Fruit fly (Drosophila melanogaster) whole organism, embryonic: ENCODE results near the gene Iru.
A peak's percentile ranks its signal among the peaks of the same experiment; 100 is the strongest.

ENCODE experiments used
- Bgb ChIP-seq: fragments of 200-800 bp; sonication (Bioruptor generic); IDR thresholded peaks from 2 replicates; pipeline ENCODE4 v1.3.6; 2022; ENCODE audit warnings: missing biosample characterization, missing genetic modification characterization; ENCODE audit not compliant: partially characterized antibody
- BtbVII ChIP-seq: fragments of 200-800 bp; sonication (Bioruptor generic); optimal IDR thresholded peaks from 3 replicates; lab custom pipeline; 2017; ENCODE audit warnings: missing biosample characterization, mild to moderate bottlenecking, missing genetic modification characterization
- CG10267 ChIP-seq: fragments of 200-800 bp; sonication (Bioruptor generic); optimal IDR thresholded peaks from 2 replicates; lab custom pipeline; 2018; ENCODE audit warnings: missing biosample characterization, mild to moderate bottlenecking, missing genetic modification characterization, moderate library complexity
- CG10979 ChIP-seq: fragments of 200-800 bp; sonication (Bioruptor generic); optimal IDR thresholded peaks from 2 replicates; lab custom pipeline; 2018; ENCODE audit warnings: missing biosample characterization, mild to moderate bottlenecking, missing genetic modification characterization, moderate library complexity
- CG1233 ChIP-seq: fragments of 200-800 bp; sonication (Bioruptor generic); optimal IDR thresholded peaks from 4 replicates; lab custom pipeline; 2018; ENCODE audit warnings: missing biosample characterization, mild to moderate bottlenecking, missing genetic modification characterization
- CG12769 ChIP-seq: fragments of 200-800 bp; sonication (Bioruptor generic); optimal IDR thresholded peaks from 2 replicates; lab custom pipeline; 2019; ENCODE audit warnings: missing biosample characterization, mild to moderate bottlenecking, missing genetic modification characterization, moderate library complexity
- CG18262 ChIP-seq: fragments of 200-800 bp; optimal IDR thresholded peaks from 3 replicates; lab custom pipeline; 2019; ENCODE audit warnings: missing biosample characterization, mild to moderate bottlenecking, missing genetic modification characterization, moderate library complexity
- CG2120 ChIP-seq: fragments of 200-800 bp; sonication (Bioruptor generic); optimal IDR thresholded peaks from 3 replicates; lab custom pipeline; 2016; ENCODE audit warnings: missing biosample characterization, missing genetic modification characterization
- CG33213 ChIP-seq: fragments of 200-800 bp; sonication (Bioruptor generic); optimal IDR thresholded peaks from 3 replicates; lab custom pipeline; 2016; ENCODE audit warnings: missing biosample characterization, missing genetic modification characterization
- CG3847 ChIP-seq: fragments of 200-800 bp; sonication (Bioruptor generic); IDR thresholded peaks from 2 replicates; pipeline ENCODE4 v1.3.6; 2022; ENCODE audit warnings: missing biosample characterization, missing genetic modification characterization
- CG4707 ChIP-seq: fragments of 200-800 bp; sonication (Bioruptor generic); optimal IDR thresholded peaks from 2 replicates; lab custom pipeline; 2018; ENCODE audit warnings: missing biosample characterization, mild to moderate bottlenecking, missing genetic modification characterization, moderate library complexity
- CG5953 ChIP-seq: fragments of 200-800 bp; sonication (Bioruptor generic); IDR thresholded peaks from 2 replicates; pipeline ENCODE4 v1.3.6; 2022; ENCODE audit warnings: missing biosample characterization, missing genetic modification characterization
- CG7745 ChIP-seq: fragments of 200-800 bp; sonication (Bioruptor generic); optimal IDR thresholded peaks from 2 replicates; lab custom pipeline; 2018; ENCODE audit warnings: missing biosample characterization, mild to moderate bottlenecking, missing genetic modification characterization, moderate library complexity
- CG8089 ChIP-seq: fragments of 200-800 bp; sonication (Bioruptor generic); optimal IDR thresholded peaks from 3 replicates; lab custom pipeline; 2016; ENCODE audit warnings: missing biosample characterization, missing genetic modification characterization
- CoRest ChIP-seq: fragments of 200-800 bp; sonication (Bioruptor generic); optimal IDR thresholded peaks from 3 replicates; lab custom pipeline; 2018; ENCODE audit warnings: missing biosample characterization, mild to moderate bottlenecking, missing genetic modification characterization, moderate library complexity
- Fer1 ChIP-seq: fragments of 200-800 bp; sonication (Bioruptor generic); optimal IDR thresholded peaks from 2 replicates; lab custom pipeline; 2017; ENCODE audit warnings: missing biosample characterization, mild to moderate bottlenecking, missing genetic modification characterization
- H15 ChIP-seq: fragments of 200-800 bp; sonication (Bioruptor generic); IDR thresholded peaks from 3 replicates; pipeline ENCODE4 v1.3.6; 2022; ENCODE audit warnings: missing biosample characterization, missing genetic modification characterization
- HmgD ChIP-seq: fragments of 200-800 bp; sonication (Bioruptor generic); optimal IDR thresholded peaks from 3 replicates; lab custom pipeline; 2016; ENCODE audit warnings: missing biosample characterization, missing genetic modification characterization
- HmgZ ChIP-seq: fragments of 200-800 bp; sonication (Bioruptor generic); optimal IDR thresholded peaks from 2 replicates; lab custom pipeline; 2018; ENCODE audit warnings: missing biosample characterization, mild to moderate bottlenecking, missing genetic modification characterization
- NfI ChIP-seq: fragments of 200-800 bp; sonication (Bioruptor generic); optimal IDR thresholded peaks from 3 replicates; lab custom pipeline; 2018; ENCODE audit warnings: missing biosample characterization, mild to moderate bottlenecking, missing genetic modification characterization, moderate library complexity
- Ravus ChIP-seq: fragments of 200-800 bp; sonication (Bioruptor generic); IDR thresholded peaks from 2 replicates; pipeline ENCODE4 v1.3.6; 2022; ENCODE audit warnings: missing biosample characterization, missing genetic modification characterization
- Sox100B ChIP-seq: fragments of 200-800 bp; sonication (Bioruptor generic); optimal IDR thresholded peaks from 3 replicates; lab custom pipeline; 2018; ENCODE audit warnings: missing biosample characterization, mild to moderate bottlenecking, missing genetic modification characterization
- Taf1 ChIP-seq: fragments of 200-800 bp; sonication (Bioruptor generic); IDR thresholded peaks from 2 replicates; pipeline ENCODE4 v1.3.6; 2022; ENCODE audit warnings: missing biosample characterization, missing genetic modification characterization
- Xbp1 ChIP-seq: fragments of 200-800 bp; sonication (Bioruptor generic); optimal IDR thresholded peaks from 3 replicates; lab custom pipeline; 2016; ENCODE audit warnings: missing biosample characterization, mild to moderate bottlenecking, missing genetic modification characterization
- Xrp1 ChIP-seq: fragments of 200-800 bp; sonication (Bioruptor generic); IDR thresholded peaks from 2 replicates; pipeline ENCODE4 v1.3.6; 2022; ENCODE audit warnings: missing biosample characterization, missing genetic modification characterization
- YL-1 ChIP-seq: fragments of 200-800 bp; sonication (Bioruptor generic); optimal IDR thresholded peaks from 3 replicates; lab custom pipeline; 2017; ENCODE audit warnings: missing biosample characterization, mild to moderate bottlenecking, missing genetic modification characterization
- bsh ChIP-seq, 2 experiments: fragments of 200-800 bp; sonication (Bioruptor generic); optimal IDR thresholded peaks; 2 replicates each; lab custom pipeline; 2017 to 2018; ENCODE audit warnings: mild to moderate bottlenecking in 2 of 2, missing biosample characterization in 2 of 2, missing genetic modification characterization in 2 of 2, moderate library complexity in 1 of 2
- chn ChIP-seq: fragments of 200-800 bp; sonication (Bioruptor generic); optimal IDR thresholded peaks from 2 replicates; lab custom pipeline; 2016; ENCODE audit warnings: missing biosample characterization, missing genetic modification characterization
- ems ChIP-seq: fragments of 200-800 bp; sonication (Bioruptor generic); optimal IDR thresholded peaks from 3 replicates; lab custom pipeline; 2016; ENCODE audit warnings: missing biosample characterization, missing genetic modification characterization
- en ChIP-seq: fragments of 200-800 bp; sonication (Bioruptor generic); optimal IDR thresholded peaks from 2 replicates; lab custom pipeline; 2016; ENCODE audit warnings: missing biosample characterization, missing genetic modification characterization
- grau ChIP-seq: fragments of 200-800 bp; optimal IDR thresholded peaks from 3 replicates; lab custom pipeline; 2019; ENCODE audit warnings: missing biosample characterization, mild to moderate bottlenecking, missing genetic modification characterization, moderate library complexity
- h ChIP-seq: fragments of >200 bp; optimal IDR thresholded peaks from 2 replicates; lab custom pipeline; 2017
- insv ChIP-seq, 2 experiments: fragments of 200-800 bp; sonication (Bioruptor generic); optimal IDR thresholded peaks; 3 replicates each; lab custom pipeline; 2016 to 2018; ENCODE audit warnings: missing biosample characterization in 2 of 2, missing genetic modification characterization in 2 of 2
- kni ChIP-seq: fragments of 200-800 bp; sonication (Bioruptor generic); optimal IDR thresholded peaks from 3 replicates; lab custom pipeline; 2017; ENCODE audit warnings: mild to moderate bottlenecking, missing biosample characterization, missing genetic modification reagents, missing genetic modification characterization
- nmo ChIP-seq: fragments of 200-800 bp; sonication (Bioruptor generic); optimal IDR thresholded peaks from 2 replicates; lab custom pipeline; 2018; ENCODE audit warnings: missing biosample characterization, mild to moderate bottlenecking, missing genetic modification characterization, moderate library complexity
- pan ChIP-seq, 4 experiments: fragments of >200 bp in 3 of 4; fragments of 200-800 bp in 1 of 4; sonication (Bioruptor generic) in 1 of 4; optimal IDR thresholded peaks in 3 of 4; IDR thresholded peaks in 1 of 4; 2 replicates each; pipeline versions ENCODE4 v1.3.6 to Lab custom; 2017 to 2022; ENCODE audit warnings: missing biosample characterization in 2 of 4, missing genetic modification characterization in 2 of 4, mixed read lengths in 1 of 4
- pho ChIP-seq: fragments of 200-800 bp; sonication (Bioruptor generic); optimal IDR thresholded peaks from 2 replicates; lab custom pipeline; 2016; ENCODE audit warnings: missing biosample characterization, missing genetic modification characterization
- phol ChIP-seq: fragments of 200-800 bp; sonication (Bioruptor generic); optimal IDR thresholded peaks from 3 replicates; lab custom pipeline; 2018; ENCODE audit warnings: missing biosample characterization, mild to moderate bottlenecking, missing genetic modification characterization, moderate library complexity
- pum ChIP-seq: fragments of 200-800 bp; sonication (Bioruptor generic); optimal IDR thresholded peaks from 2 replicates; lab custom pipeline; 2016; ENCODE audit warnings: missing biosample characterization, missing genetic modification characterization
- pzg ChIP-seq: fragments of 200-800 bp; sonication (Bioruptor generic); optimal IDR thresholded peaks from 3 replicates; lab custom pipeline; 2018; ENCODE audit warnings: missing biosample characterization, mild to moderate bottlenecking, missing genetic modification characterization, moderate library complexity
- row ChIP-seq: fragments of 200-800 bp; sonication (Bioruptor generic); IDR thresholded peaks from 3 replicates; pipeline ENCODE4 v1.3.6; 2022; ENCODE audit warnings: missing biosample characterization, missing genetic modification characterization
- sens ChIP-seq: fragments of 200-800 bp; sonication (Bioruptor generic); peaks from one replicate; lab custom pipeline; 2016; ENCODE audit warnings: missing biosample characterization, missing genetic modification characterization
- slou ChIP-seq: fragments of 200-800 bp; sonication (Bioruptor generic); optimal IDR thresholded peaks from 3 replicates; lab custom pipeline; 2016; ENCODE audit warnings: missing biosample characterization, missing genetic modification characterization
- slp2 ChIP-seq: fragments of 200-800 bp; sonication (Bioruptor generic); optimal IDR thresholded peaks from 2 replicates; lab custom pipeline; 2016; ENCODE audit warnings: missing biosample characterization, missing genetic modification characterization
- sr ChIP-seq: fragments of 200-800 bp; sonication (Bioruptor generic); IDR thresholded peaks from 3 replicates; pipeline ENCODE4 v1.3.6; 2022; ENCODE audit warnings: missing biosample characterization, missing genetic modification characterization
- stc ChIP-seq: fragments of 200-800 bp; sonication (Bioruptor generic); IDR thresholded peaks from 2 replicates; pipeline ENCODE4 v1.3.6; 2022; ENCODE audit warnings: missing biosample characterization, missing genetic modification characterization
- tgo ChIP-seq: fragments of 200-800 bp; sonication (Bioruptor generic); IDR thresholded peaks from 3 replicates; pipeline ENCODE4 v1.3.6; 2022; ENCODE audit warnings: missing biosample characterization, missing genetic modification characterization
- tin ChIP-seq: fragments of 200-800 bp; sonication (Bioruptor generic); optimal IDR thresholded peaks from 3 replicates; lab custom pipeline; 2016; ENCODE audit warnings: missing biosample characterization, missing genetic modification characterization

The Iru gene

DNA sequence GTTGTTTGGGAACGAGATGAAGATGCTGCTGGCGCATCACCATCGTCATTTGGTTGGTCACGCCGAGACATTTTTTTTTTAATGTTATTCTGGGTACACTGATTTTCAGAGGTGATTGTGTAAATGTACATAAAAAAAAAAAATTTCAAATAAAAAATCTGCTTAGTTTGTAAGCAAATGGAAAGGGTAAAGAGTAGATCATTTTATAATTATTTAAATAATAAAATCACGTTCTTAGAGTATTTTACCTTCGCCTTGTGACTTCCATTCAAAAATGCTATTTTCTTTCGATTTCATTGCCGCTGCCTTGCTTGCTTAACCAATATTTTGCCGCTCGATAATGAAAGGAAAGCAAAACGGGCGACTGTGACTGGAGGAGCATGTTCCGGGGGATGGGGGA, 27.5 kb upstream of the Iru start (continued):
- TF ChIP-seq pan (optimal IDR thresholded peaks at IDR 0.05; lab: Kevin White, UChicago) (no peak), pan (GFP tag; optimal IDR thresholded peaks at IDR 0.05 in 1 of 2, IDR thresholded peaks at IDR 0.05 in 1 of 2) (no peak), nmo (GFP tag; lab: Kevin White, UChicago) (peak; percentile 45), kni (GFP tag; lab: Kevin White, UChicago) (no peak), pum (GFP tag; lab: Kevin White, UChicago) (no peak), Taf1 (GFP tag; lab: Robert Waterston, UW) (no peak), Xrp1 (GFP tag; lab: Robert Waterston, UW) (peak; percentile 71), CG5953 (GFP tag; lab: Robert Waterston, UW) (0 out of 2 replicates have a peak, but pooled peaks have one; percentile 37), Sox100B (GFP tag; lab: Kevin White, UChicago) (peak; percentile 13), insv (GFP tag; optimal IDR thresholded peaks at IDR 0.05; lab: Kevin White, UChicago) (no peak), CG2120 (GFP tag; lab: Kevin White, UChicago) (no peak), CG10979 (tag; lab: Kevin White, UChicago) (peak; percentile 67), Xbp1 (GFP tag; lab: Kevin White, UChicago) (peak; percentile 20), NfI (no peak), chn (GFP tag; lab: Kevin White, UChicago) (no peak), CG18262 (peak; percentile 23), h (no peak), CG4707 (peak; percentile 8), CG10267 (tag; lab: Kevin White, UChicago) (peak; percentile 35), phol (tag; lab: Kevin White, UChicago) (peak; percentile 57), tgo (GFP tag; lab: Robert Waterston, UW) (peak; percentile 70), H15 (GFP tag; lab: Robert Waterston, UW) (peak; percentile 63; the same call in 2 of the 3 replicates), row (GFP tag; lab: Robert Waterston, UW) (peak; percentile 61)
- TF ChIP-seq, all 482 proteins: peak for 110

DNA sequence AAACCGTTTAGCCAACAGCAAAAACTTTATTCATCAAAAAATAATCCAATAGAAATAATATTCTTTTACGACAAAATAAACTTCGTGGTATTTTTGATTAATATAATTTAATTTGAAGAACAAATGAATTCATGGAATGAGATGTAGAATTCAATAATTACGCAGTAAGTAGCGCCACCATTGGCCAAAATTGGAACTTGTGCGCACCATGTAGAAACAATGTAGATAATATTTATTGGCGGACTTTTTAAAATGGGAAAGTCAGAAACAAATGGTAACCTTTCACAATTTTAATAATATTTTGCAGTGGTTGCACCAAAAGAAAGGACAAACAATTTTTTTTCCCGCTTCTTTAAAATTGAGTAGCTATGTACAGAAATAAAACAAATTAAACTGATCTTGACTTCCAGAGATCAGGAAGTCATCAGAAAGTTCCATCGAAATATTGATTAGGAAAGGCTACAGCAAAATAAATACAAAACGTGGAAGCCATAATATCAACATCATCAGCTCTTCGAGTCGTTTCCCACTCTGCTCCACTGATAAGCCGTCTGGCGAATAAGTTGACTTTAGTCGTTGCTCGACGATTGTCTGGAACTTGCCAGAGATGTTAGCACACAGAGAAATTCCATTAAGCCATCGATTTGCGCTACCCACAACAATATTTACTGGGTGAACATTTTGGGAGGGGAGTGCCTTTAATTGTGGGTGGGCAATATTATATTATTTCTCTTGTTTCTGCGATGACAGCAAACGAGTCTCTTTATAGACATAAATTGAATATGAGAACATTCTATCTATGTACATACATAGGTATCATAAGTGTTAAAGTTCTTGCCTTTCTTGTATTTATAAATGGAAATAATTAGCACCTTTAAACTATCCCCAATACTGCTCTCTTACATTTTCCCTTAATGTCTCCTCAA, 26.1 kb upstream of the Iru start:
- TF ChIP-seq grau (tag; lab: Kevin White, UChicago) (peak; percentile 38), CG7745 (no peak), pho (GFP tag; lab: Kevin White, UChicago) (no peak), stc (GFP tag; lab: Robert Waterston, UW) (no peak), bsh (GFP tag; optimal IDR thresholded peaks at IDR 0.05; lab: Kevin White, UChicago) (peak; percentile 8 to 11), sr (no peak), tin (GFP tag; lab: Kevin White, UChicago) (no peak), BtbVII (peak; percentile 0), YL-1 (GFP tag; lab: Kevin White, UChicago) (no peak), HmgD (peak; percentile 11), CG3847 (0 out of 2 replicates have a peak, but pooled peaks have one; percentile 15), CG12769 (tag; lab: Kevin White, UChicago) (peak; percentile 6), pzg (GFP tag; lab: Kevin White, UChicago) (peak; percentile 14), CoRest (tag; lab: Kevin White, UChicago) (peak; percentile 24), CG33213 (GFP tag; lab: Kevin White, UChicago) (peak; percentile 9), CG1233 (GFP tag; lab: Kevin White, UChicago) (peak; percentile 6), H15 (GFP tag; lab: Robert Waterston, UW) (0 out of 3 replicates have a peak, but pooled peaks have one; percentile 6), slp2 (GFP tag; lab: Kevin White, UChicago) (no peak), Fer1 (GFP tag; lab: Kevin White, UChicago) (no peak), sens (GFP tag; lab: Kevin White, UChicago) (peak; percentile 53), ems (GFP tag; lab: Kevin White, UChicago) (peak; percentile 2), HmgZ (peak; percentile 20), en (GFP tag; lab: Kevin White, UChicago) (no peak), slou (peak; percentile 25), Bgb (peak; percentile 84), CG8089 (GFP tag; lab: Kevin White, UChicago) (no peak), Ravus (GFP tag; lab: Robert Waterston, UW) (no peak)
